Worm (Caenorhabditis elegans): Measurements from ENCODE around the gene clec-234.
"Not testable (repeated sequence)": the region's sequence is repeated elsewhere in the genome, so short reads cannot be mapped to it uniquely, and the experiment has no call there.

DNA sequence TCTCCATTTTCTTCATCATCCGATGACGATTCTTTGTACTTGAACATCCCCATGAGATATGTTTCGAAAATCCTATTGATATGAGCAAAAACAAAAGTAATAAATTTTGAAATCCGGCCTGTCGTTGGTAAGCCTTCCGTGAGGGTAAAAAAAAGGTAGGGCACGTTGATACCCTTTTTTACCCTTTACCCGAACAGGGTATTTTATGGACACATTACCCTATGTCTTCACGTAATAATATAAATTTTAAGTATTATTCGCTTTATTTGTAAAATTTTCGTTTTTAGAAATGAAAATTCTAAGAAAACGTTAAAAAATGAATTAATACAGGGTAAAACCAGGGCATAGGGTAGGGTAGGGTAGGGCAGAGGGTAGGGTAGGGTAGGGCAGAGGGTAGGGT, 49.6 kb downstream of the clec-234 start, which contains the start of gene F13A7.7:
- TF ChIP-seq ztf-23 (GFP tag; IDR thresholded peaks at IDR 0.05); ref-1 (GFP tag; conservative IDR thresholded peaks at IDR 0.05): not testable (repeated sequence)
